Worm (Caenorhabditis elegans) whole organism, midembryonic: ENCODE results near the gene ZK1236.5.

Experiments
- T22C8.4 ChIP-seq: fragments of 200-800 bp; sonication (Bioruptor generic); IDR thresholded peaks from 2 replicates; pipeline ENCODE4 v1.3.6; 2022; ENCODE audit warnings: missing genetic modification characterization, missing compliant biosample characterization
- cog-1 ChIP-seq: sonication (generic microtip); optimal IDR thresholded peaks from 2 replicates; lab custom pipeline; 2016; ENCODE audit warnings: missing genetic modification characterization, missing compliant biosample characterization
- flt-1 ChIP-seq: fragments of 200-800 bp; sonication (Bioruptor generic); IDR thresholded peaks from 2 replicates; pipeline ENCODE4 v1.3.6; 2022; ENCODE audit warnings: missing genetic modification characterization, missing compliant biosample characterization
- klf-2 ChIP-seq: fragments of 200-800 bp; sonication (Bioruptor generic); conservative IDR thresholded peaks from 2 replicates; pipeline ENCODE4 v1.3.6; 2022; ENCODE audit warnings: missing genetic modification reagents, missing genetic modification characterization, missing compliant biosample characterization
- med-1 ChIP-seq: sonication (generic microtip); optimal IDR thresholded peaks from 2 replicates; lab custom pipeline; 2017; ENCODE audit warnings: missing genetic modification characterization, mild to moderate bottlenecking, missing compliant biosample characterization, antibody characterized with exemption, missing genetic modification reagents; ENCODE audit not compliant: insufficient read depth
- ref-1 ChIP-seq: fragments of 200-800 bp; sonication (Bioruptor generic); conservative IDR thresholded peaks from 2 replicates; pipeline ENCODE4 v1.3.6; 2022; ENCODE audit warnings: missing genetic modification reagents, missing genetic modification characterization, missing compliant biosample characterization
- tab-1 ChIP-seq: fragments of 200-800 bp; sonication (Bioruptor generic); IDR thresholded peaks from 2 replicates; pipeline ENCODE4 v1.3.6; 2022; ENCODE audit warnings: missing genetic modification characterization, missing compliant biosample characterization
- ztf-23 ChIP-seq: fragments of 200-800 bp; sonication (Bioruptor generic); IDR thresholded peaks from 2 replicates; pipeline ENCODE4 v1.3.6; 2022; ENCODE audit warnings: missing genetic modification reagents, missing genetic modification characterization, missing compliant biosample characterization
- ztf-29 ChIP-seq: fragments of 200-800 bp; sonication (Bioruptor generic); IDR thresholded peaks from 2 replicates; pipeline ENCODE4 v1.3.6; 2022; ENCODE audit warnings: missing genetic modification reagents, missing genetic modification characterization, missing compliant biosample characterization

Gene ZK1236.5

DNA sequence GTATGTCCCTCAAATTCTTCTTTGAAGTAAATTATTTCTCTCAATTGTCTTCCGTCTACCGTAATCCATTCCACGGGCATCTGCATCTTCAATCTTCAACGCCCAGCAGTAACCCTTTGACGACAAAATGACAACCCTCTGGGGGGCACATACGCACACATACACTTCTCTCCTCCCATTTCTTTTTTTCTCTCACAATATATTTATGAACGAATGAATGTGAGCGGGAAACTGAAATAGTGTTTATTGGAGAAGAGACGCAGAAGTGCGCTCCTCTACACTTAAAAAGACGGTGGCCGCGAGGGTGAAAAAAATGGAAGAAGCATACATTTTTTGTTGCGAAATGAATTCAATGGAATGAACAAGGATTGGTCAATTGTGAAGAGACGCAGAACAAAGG lies 20.0 kb downstream of the ZK1236.5 start:
- peak; percentile 98 for TF ChIP-seq ztf-23 (GFP tag; lab: Robert Waterston, UW)
- TF ChIP-seq flt-1 (GFP tag; lab: Robert Waterston, UW), result peak; percentile 69; the same call in 1 of the 2 replicates
- peak; percentile 13 for TF ChIP-seq cog-1
- no peak for TF ChIP-seq med-1

ce11 chrIII:8410747-8411146 lies 21.3 kb downstream of the ZK1236.5 start:
- TF ChIP-seq cog-1 (no peak), ref-1 (no peak), flt-1 (GFP tag; lab: Robert Waterston, UW) (no peak)

DNA sequence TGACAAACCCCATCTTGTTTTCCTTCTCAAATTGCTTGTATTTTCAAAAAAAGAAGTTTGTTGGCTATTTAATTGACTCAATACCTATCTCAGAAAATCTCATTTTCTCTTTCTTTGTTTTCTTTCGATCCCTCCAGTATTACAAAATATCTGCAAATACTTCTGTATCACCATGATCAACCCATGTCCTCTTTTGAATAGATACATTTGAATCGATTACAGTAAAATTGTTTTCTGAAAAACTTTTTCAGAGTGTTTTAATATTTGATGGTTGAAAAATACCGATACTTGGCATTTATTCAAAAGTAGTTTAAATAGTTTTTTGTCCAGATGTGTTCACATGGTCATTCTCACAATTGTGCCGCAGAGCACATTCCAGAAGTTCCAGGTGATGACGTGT lies 22.8 kb downstream of the ZK1236.5 start, which contains the start of gene ZK353.9:
Gene ZK353.9, plus strand, starts transcription at position 331 of the 400 bp plus-strand sequence.
- TF ChIP-seq flt-1 (GFP tag; lab: Robert Waterston, UW), result no peak
- no peak for TF ChIP-seq T22C8.4 (GFP tag; lab: Robert Waterston, UW)
- no peak for TF ChIP-seq ztf-23 (GFP tag; lab: Robert Waterston, UW)

DNA sequence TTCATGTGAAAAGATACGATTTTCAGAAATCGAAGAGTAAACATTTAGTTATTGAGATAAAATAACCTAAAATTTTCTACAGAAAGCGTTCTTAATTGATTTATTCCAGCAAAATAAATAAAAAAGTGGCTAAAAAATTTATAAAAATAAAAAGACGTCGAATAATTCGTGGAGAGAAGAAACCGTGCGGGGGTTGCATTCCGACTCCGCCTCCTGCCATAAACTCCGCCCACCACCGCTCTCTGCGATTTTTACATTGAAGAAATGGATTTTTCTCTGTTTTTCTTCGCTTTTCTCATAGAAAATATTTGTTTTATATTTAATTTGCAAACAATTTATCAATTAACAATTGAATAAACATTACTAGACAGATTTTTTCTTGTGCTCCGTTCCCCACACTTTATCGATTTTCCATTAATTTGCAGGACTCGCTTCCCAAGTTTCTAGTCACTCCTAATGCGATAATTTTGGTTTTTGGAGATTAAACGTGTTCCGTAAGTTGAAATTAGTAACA lies 26.5 kb downstream of the ZK1236.5 start, which contains the start of the genes ubxn-4 and cyy-1:
Gene ubxn-4, minus strand, starts transcription at position 114 of the 514 bp plus-strand sequence.
Gene cyy-1, plus strand, starts transcription at position 426 of the 514 bp plus-strand sequence.
- no peak for TF ChIP-seq klf-2 (GFP tag; lab: Robert Waterston, UW)
- no peak for TF ChIP-seq med-1
- no peak for TF ChIP-seq cog-1
- TF ChIP-seq flt-1 (GFP tag; lab: Robert Waterston, UW), result 0 out of 2 replicates have a peak, but pooled peaks have one; percentile 17

- TF ChIP-seq ztf-23 (GFP tag; lab: Robert Waterston, UW), result no peak
- no peak for TF ChIP-seq klf-2 (GFP tag; lab: Robert Waterston, UW)
- TF ChIP-seq med-1, result no peak
- TF ChIP-seq flt-1 (GFP tag; lab: Robert Waterston, UW), result no peak
- TF ChIP-seq cog-1, result no peak
- TF ChIP-seq tab-1 (GFP tag; lab: Robert Waterston, UW), result no peak
- no peak for TF ChIP-seq ref-1
- TF ChIP-seq ztf-29 (GFP tag; lab: Robert Waterston, UW), result no peak
- no peak for TF ChIP-seq T22C8.4 (GFP tag; lab: Robert Waterston, UW)
These were observed 28.5 kb downstream of the ZK1236.5 start, which contains the start of gene cutc-1 for ce11 chrIII:8403507-8403906. Gene cutc-1 (minus strand): TSS chrIII:8403607.

DNA sequence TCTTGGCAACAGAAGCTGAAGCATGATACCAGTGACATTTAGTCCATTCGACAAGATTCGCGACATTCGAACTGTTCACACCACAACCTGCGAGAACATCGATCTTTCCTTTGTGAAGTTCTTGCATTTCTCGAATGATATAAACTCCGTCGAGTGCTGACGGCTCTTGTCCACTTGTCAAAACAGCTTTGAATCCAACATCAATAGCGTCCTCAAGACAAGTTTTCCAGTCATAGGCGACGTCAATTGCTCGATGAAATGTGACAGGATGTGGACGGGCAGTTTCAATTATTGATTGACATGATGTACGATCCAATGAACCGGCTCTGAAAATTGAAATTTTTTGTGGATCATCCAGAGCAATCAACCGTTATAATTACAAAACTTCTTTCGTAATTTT lies 29.4 kb downstream of the ZK1236.5 start:
- no peak for TF ChIP-seq ztf-23 (GFP tag; lab: Robert Waterston, UW)
- TF ChIP-seq flt-1 (GFP tag; lab: Robert Waterston, UW), result no peak
- no peak for TF ChIP-seq ztf-29 (GFP tag; lab: Robert Waterston, UW)
- no peak for TF ChIP-seq klf-2 (GFP tag; lab: Robert Waterston, UW)
- no peak for TF ChIP-seq med-1
- TF ChIP-seq T22C8.4 (GFP tag; lab: Robert Waterston, UW), result no peak
- no peak for TF ChIP-seq tab-1 (GFP tag; lab: Robert Waterston, UW)
- no peak for TF ChIP-seq cog-1
- TF ChIP-seq ref-1, result no peak

- no peak for TF ChIP-seq ztf-23 (GFP tag; lab: Robert Waterston, UW)
- no peak for TF ChIP-seq tab-1 (GFP tag; lab: Robert Waterston, UW)
- TF ChIP-seq flt-1 (GFP tag; lab: Robert Waterston, UW), result no peak
- no peak for TF ChIP-seq klf-2 (GFP tag; lab: Robert Waterston, UW)
- no peak for TF ChIP-seq cog-1
- TF ChIP-seq med-1, result no peak
- TF ChIP-seq ref-1, result no peak
- no peak for TF ChIP-seq T22C8.4 (GFP tag; lab: Robert Waterston, UW)
- no peak for TF ChIP-seq ztf-29 (GFP tag; lab: Robert Waterston, UW)
These were observed 30.1 kb downstream of the ZK1236.5 start, which contains the start of gene lap-1 for ce11 chrIII:8401887-8402286. Gene lap-1 (minus strand): TSS chrIII:8401928.

DNA sequence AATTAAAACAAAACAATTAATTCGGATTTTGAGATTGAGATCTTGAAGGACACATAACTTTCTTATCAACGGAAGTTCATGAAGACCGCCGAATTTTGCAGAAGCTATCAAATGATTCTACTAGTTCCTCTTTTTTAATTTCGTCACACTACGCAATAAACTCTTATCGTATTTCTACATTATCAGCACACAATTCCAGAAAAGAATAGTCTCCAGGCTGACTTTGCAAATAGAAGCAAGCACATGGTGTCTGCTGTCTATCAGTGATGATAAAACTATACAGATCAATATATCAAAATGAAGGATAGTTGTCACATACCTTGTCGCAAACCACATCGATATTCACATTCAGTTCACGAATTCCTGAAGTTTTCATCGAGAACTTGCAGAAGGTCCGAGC lies 31.5 kb downstream of the ZK1236.5 start:
- TF ChIP-seq T22C8.4 (GFP tag; lab: Robert Waterston, UW) (no peak), klf-2 (GFP tag; lab: Robert Waterston, UW) (no peak), ref-1 (no peak), ztf-29 (GFP tag; lab: Robert Waterston, UW) (no peak), ztf-23 (GFP tag; lab: Robert Waterston, UW) (no peak), tab-1 (GFP tag; lab: Robert Waterston, UW) (no peak), flt-1 (GFP tag; lab: Robert Waterston, UW) (no peak), cog-1 (no peak)

- TF ChIP-seq tab-1 (GFP tag; lab: Robert Waterston, UW) (no peak), med-1 (no peak), klf-2 (GFP tag; lab: Robert Waterston, UW) (no peak), cog-1 (no peak), T22C8.4 (GFP tag; lab: Robert Waterston, UW) (no peak), ztf-29 (GFP tag; lab: Robert Waterston, UW) (no peak), ztf-23 (GFP tag; lab: Robert Waterston, UW) (no peak)
These were observed 33.6 kb downstream of the ZK1236.5 start, which contains the start of gene ZK353.2 for ce11 chrIII:8398411-8398810. Gene ZK353.2 (plus strand): TSS chrIII:8398711.

- TF ChIP-seq tab-1 (GFP tag; lab: Robert Waterston, UW), result no peak
These were observed 36.3 kb downstream of the ZK1236.5 start, which contains the start of gene ZK353.3 for ce11 chrIII:8395685-8396084. Gene ZK353.3 (plus strand): TSS chrIII:8395985.
